Fruit fly (Drosophila melanogaster): Measurements from ENCODE around the gene CG13901.

The CG13901 gene

DNA sequence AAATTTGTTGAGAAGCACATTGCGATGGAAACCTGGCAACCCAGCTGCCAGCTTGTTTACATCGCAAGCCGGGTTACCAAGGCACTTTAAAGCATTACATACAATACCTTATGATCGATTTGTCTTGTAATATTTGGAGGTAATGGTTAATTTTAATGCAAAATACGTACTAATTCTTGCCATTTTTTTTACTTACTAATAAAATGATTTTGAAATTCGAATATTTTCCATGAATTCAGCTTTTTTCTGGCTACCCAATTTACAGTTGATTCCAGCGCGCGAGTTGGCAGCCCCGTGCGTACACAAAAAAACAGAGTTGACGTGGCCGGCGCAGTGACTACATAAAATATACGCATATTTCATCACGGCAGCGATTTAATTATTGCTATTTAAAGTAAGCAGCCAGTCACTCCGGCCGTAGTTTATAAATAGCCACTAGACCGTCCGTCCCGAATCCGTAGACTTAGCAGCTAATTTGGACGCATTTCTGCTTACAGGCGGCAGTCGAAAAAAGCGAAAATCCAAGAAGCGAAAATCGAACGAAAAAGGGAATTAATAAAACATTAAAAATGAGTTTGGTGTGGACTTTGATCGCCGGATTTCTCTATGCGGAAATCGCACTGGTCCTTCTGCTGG lies at the start of gene CG13901, which contains the start of gene CG13887 (continued):
- peak; percentile 84 for TF ChIP-seq chm (GFP tag; IDR thresholded peaks at IDR 0.05)
- peak; percentile 80 for TF ChIP-seq CrebB (tag; optimal IDR thresholded peaks at IDR 0.05)
- peak; percentile 88 for TF ChIP-seq grau (tag; optimal IDR thresholded peaks at IDR 0.05)
- TF ChIP-seq CG16779 (GFP tag; IDR thresholded peaks at IDR 0.05): peak; percentile 56; the same call in 1 of the 2 replicates
- peak; percentile 50 for TF ChIP-seq mirr (GFP tag; optimal IDR thresholded peaks at IDR 0.05)
- peak; percentile 84 for TF ChIP-seq CG33557 (GFP tag; optimal IDR thresholded peaks at IDR 0.05)
- no peak for TF ChIP-seq sc (optimal IDR thresholded peaks at IDR 0.05)
- peak; percentile 69 for TF ChIP-seq sc (GFP tag; optimal IDR thresholded peaks at IDR 0.05)
- peak; percentile 97 for TF ChIP-seq YL-1 (GFP tag; optimal IDR thresholded peaks at IDR 0.05)
- TF ChIP-seq CG12236 (GFP tag; optimal IDR thresholded peaks at IDR 0.05): peak; percentile 75
- TF ChIP-seq Ptx1 (GFP tag; IDR thresholded peaks at IDR 0.05): peak; percentile 90
- TF ChIP-seq Nf-YA (GFP tag; IDR thresholded peaks at IDR 0.05): peak; percentile 77
- peak; percentile 89 for TF ChIP-seq CG15696 (tag; optimal IDR thresholded peaks at IDR 0.05)
- TF ChIP-seq Blimp-1 (GFP tag; optimal IDR thresholded peaks at IDR 0.05): peak; percentile 88
- TF ChIP-seq HLH3B (GFP tag; IDR thresholded peaks at IDR 0.05): peak; percentile 87
- peak; percentile 90 for TF ChIP-seq bcd (GFP tag; optimal IDR thresholded peaks at IDR 0.05)
- TF ChIP-seq psq (GFP tag; optimal IDR thresholded peaks at IDR 0.05): peak; percentile 80
- TF ChIP-seq CG7987 (GFP tag; optimal IDR thresholded peaks at IDR 0.05): peak; percentile 84
- peak; percentile 73 for TF ChIP-seq CG11085 (GFP tag; IDR thresholded peaks at IDR 0.05)
- TF ChIP-seq Xbp1 (GFP tag; optimal IDR thresholded peaks at IDR 0.05): peak; percentile 97
- peak; percentile 78 for TF ChIP-seq Oaz (GFP tag; IDR thresholded peaks at IDR 0.05)
- no peak for TF ChIP-seq inv (GFP tag; IDR thresholded peaks at IDR 0.05; ENCODE audit: partially characterized antibody)
- no peak for TF ChIP-seq Sox102F (GFP tag; optimal IDR thresholded peaks at IDR 0.05)
- peak; percentile 78 for TF ChIP-seq CG2202 (tag; optimal IDR thresholded peaks at IDR 0.05)
- peak; percentile 45 for TF ChIP-seq CG10565 (GFP tag; optimal IDR thresholded peaks at IDR 0.05)
- TF ChIP-seq ind (GFP tag; optimal IDR thresholded peaks at IDR 0.05): peak; percentile 94
- TF ChIP-seq az2 (GFP tag; optimal IDR thresholded peaks at IDR 0.05): peak; percentile 91
- TF ChIP-seq CG6254 (GFP tag; optimal IDR thresholded peaks at IDR 0.05): peak; percentile 47
- TF ChIP-seq pzg (GFP tag; optimal IDR thresholded peaks at IDR 0.05): peak; percentile 84
- TF ChIP-seq CG2199 (GFP tag; IDR thresholded peaks at IDR 0.05): 0 out of 3 replicates have a peak, but pooled peaks have one; percentile 22
- peak; percentile 94 for TF ChIP-seq lab (GFP tag; optimal IDR thresholded peaks at IDR 0.05)
- TF ChIP-seq CG10431 (GFP tag; optimal IDR thresholded peaks at IDR 0.05): peak; percentile 33
- TF ChIP-seq CG2875 (GFP tag; optimal IDR thresholded peaks at IDR 0.05): peak; percentile 73
- peak; percentile 60 for TF ChIP-seq CG8281 (tag; optimal IDR thresholded peaks at IDR 0.05)
- TF ChIP-seq CG1602 (GFP tag; optimal IDR thresholded peaks at IDR 0.05): peak; percentile 88
- TF ChIP-seq Hey (tag; optimal IDR thresholded peaks at IDR 0.05): no peak
- TF ChIP-seq Dbx (GFP tag; IDR thresholded peaks at IDR 0.05): peak; percentile 88
- peak; percentile 87 for TF ChIP-seq CG18011 (GFP tag; optimal IDR thresholded peaks at IDR 0.05)
- TF ChIP-seq CG11456 (GFP tag; IDR thresholded peaks at IDR 0.05): peak; percentile 88
- TF ChIP-seq CG10274 (GFP tag; optimal IDR thresholded peaks at IDR 0.05): peak; percentile 58
- TF ChIP-seq usp (GFP tag; optimal IDR thresholded peaks at IDR 0.05): no peak
- TF ChIP-seq bbx (GFP tag; IDR thresholded peaks at IDR 0.05; ENCODE audit: partially characterized antibody): 0 out of 2 replicates have a peak, but pooled peaks have one; percentile 9
- peak; percentile 85 for TF ChIP-seq emc (GFP tag; optimal IDR thresholded peaks at IDR 0.05)
- peak; percentile 66; the same call in 2 of the 3 replicates for TF ChIP-seq CG7357 (GFP tag; IDR thresholded peaks at IDR 0.05)
- peak; percentile 94 for TF ChIP-seq dpn (GFP tag; optimal IDR thresholded peaks at IDR 0.05)
- TF ChIP-seq CG10654 (GFP tag; optimal IDR thresholded peaks at IDR 0.05): peak; percentile 92
- TF ChIP-seq CG10543 (GFP tag; optimal IDR thresholded peaks at IDR 0.05): peak; percentile 94
- TF ChIP-seq MTF-1 (GFP tag; optimal IDR thresholded peaks at IDR 0.05; ENCODE audit: borderline replicate concordance): peak; percentile 23
- no peak for TF ChIP-seq sna (GFP tag; IDR thresholded peaks at IDR 0.05; ENCODE audit: partially characterized antibody)

All from whole organism, embryonic.